Worm (Caenorhabditis elegans) whole organism, L2 larva: ENCODE results near the gene W06E11.1.

Source experiments
- R02D3.7 ChIP-seq: fragments of 150-350 bp; optimal IDR thresholded peaks from 2 replicates; lab custom pipeline; 2014; ENCODE audit warnings: missing biosample characterization, missing genetic modification characterization
- ama-1 ChIP-seq: fragments of 150-350 bp; optimal IDR thresholded peaks from 2 replicates; lab custom pipeline; 2018; ENCODE audit warnings: inconsistent platforms
- blmp-1 ChIP-seq: sonication (generic microtip); optimal IDR thresholded peaks from 2 replicates; lab custom pipeline; 2017; ENCODE audit warnings: missing genetic modification characterization, mild to moderate bottlenecking, missing compliant biosample characterization, antibody characterized with exemption, moderate library complexity; ENCODE audit not compliant: insufficient read depth
- elt-1 ChIP-seq: fragments of 150-350 bp; optimal IDR thresholded peaks from 2 replicates; lab custom pipeline; 2014; ENCODE audit warnings: missing biosample characterization, missing genetic modification characterization
- lsy-2 ChIP-seq, 2 experiments: fragments of 150-350 bp in 1 of 2; sonication (generic microtip) in 1 of 2; optimal IDR thresholded peaks; 2 replicates each; lab custom pipeline; 2014 to 2017; ENCODE audit warnings: missing biosample characterization in 2 of 2, missing genetic modification characterization in 2 of 2
- mdl-1 ChIP-seq, 2 experiments: fragments of 150-350 bp in 1 of 2; sonication (generic microtip) in 1 of 2; optimal IDR thresholded peaks; 2 replicates each; lab custom pipeline; 2017; ENCODE audit warnings: missing biosample characterization in 2 of 2, missing genetic modification characterization in 2 of 2
- nhr-11 ChIP-seq: fragments of 150-350 bp; optimal IDR thresholded peaks from 2 replicates; lab custom pipeline; 2014; ENCODE audit warnings: missing biosample characterization, missing genetic modification characterization
- nhr-12 ChIP-seq: fragments of 150-350 bp; optimal IDR thresholded peaks from 2 replicates; lab custom pipeline; 2014; ENCODE audit warnings: missing biosample characterization, missing genetic modification characterization
- nhr-77 ChIP-seq: fragments of 150-350 bp; optimal IDR thresholded peaks from 2 replicates; lab custom pipeline; 2014; ENCODE audit warnings: missing biosample characterization, missing genetic modification characterization
- snpc-4 ChIP-seq: fragments of 150-350 bp; optimal IDR thresholded peaks from 2 replicates; lab custom pipeline; 2014; ENCODE audit warnings: missing biosample characterization, missing genetic modification characterization

- TF ChIP-seq nhr-12 (no peak), nhr-11 (tag; lab: Kevin White, UChicago) (no peak), blmp-1 (no peak), lsy-2 (tag; optimal IDR thresholded peaks at IDR 0.05; lab: Kevin White, UChicago) (no peak), nhr-77 (tag; lab: Kevin White, UChicago) (no peak), elt-1 (tag; lab: Kevin White, UChicago) (no peak), R02D3.7 (tag; lab: Kevin White, UChicago) (no peak), snpc-4 (tag; lab: Kevin White, UChicago) (no peak), ama-1 (lab: Kevin White, UChicago) (no peak), mdl-1 (tag; optimal IDR thresholded peaks at IDR 0.05; lab: Kevin White, UChicago) (no peak)
These were observed 29.1 kb upstream of the W06E11.1 start for ce11 chrIII:612759-613158.
